Worm (Caenorhabditis elegans) whole organism, early embryonic: ENCODE measurements around the gene rol-3.

Experiments used
- B0310.2 ChIP-seq: sonication (generic microtip); optimal IDR thresholded peaks from 2 replicates; lab custom pipeline; 2016; ENCODE audit warnings: mild to moderate bottlenecking, missing genetic modification characterization, missing compliant biosample characterization
- F13C5.2 ChIP-seq: sonication (generic microtip); optimal IDR thresholded peaks from 2 replicates; lab custom pipeline; 2017; ENCODE audit warnings: mild to moderate bottlenecking, missing genetic modification characterization, inconsistent platforms, missing compliant biosample characterization
- aly-1 ChIP-seq: sonication (generic microtip); optimal IDR thresholded peaks from 2 replicates; lab custom pipeline; 2016; ENCODE audit warnings: missing genetic modification characterization, missing compliant biosample characterization
- ama-1 ChIP-seq: fragments of 150-350 bp; optimal IDR thresholded peaks from 2 replicates; lab custom pipeline; 2014
- ceh-13 ChIP-seq: fragments of 200-800 bp; sonication (Bioruptor generic); optimal IDR thresholded peaks from 2 replicates; lab custom pipeline; 2018; ENCODE audit warnings: mild to moderate bottlenecking, missing genetic modification characterization, missing compliant biosample characterization
- ceh-36 ChIP-seq: sonication (generic microtip); optimal IDR thresholded peaks from 2 replicates; lab custom pipeline; 2016; ENCODE audit warnings: missing genetic modification characterization, inconsistent platforms, missing compliant biosample characterization
- ets-7 ChIP-seq: sonication (generic microtip); optimal IDR thresholded peaks from 2 replicates; lab custom pipeline; 2016; ENCODE audit warnings: missing genotype, missing genetic modification characterization, missing compliant biosample characterization
- flt-1 ChIP-seq: fragments of 200-800 bp; sonication (Bioruptor generic); IDR thresholded peaks from 2 replicates; pipeline ENCODE4 v1.3.6; 2022; ENCODE audit warnings: missing genetic modification characterization, missing compliant biosample characterization
- hmbx-1 ChIP-seq: sonication (generic microtip); optimal IDR thresholded peaks from 2 replicates; lab custom pipeline; 2016; ENCODE audit warnings: mild to moderate bottlenecking, missing genetic modification characterization, missing compliant biosample characterization
- hmg-4 ChIP-seq: fragments of 200-800 bp; sonication (Bioruptor generic); optimal IDR thresholded peaks from 2 replicates; lab custom pipeline; 2018; ENCODE audit warnings: mild to moderate bottlenecking, missing genetic modification characterization, missing compliant biosample characterization
- hnd-1 ChIP-seq: sonication (generic microtip); optimal IDR thresholded peaks from 2 replicates; lab custom pipeline; 2016; ENCODE audit warnings: missing genetic modification characterization, missing compliant biosample characterization
- scrt-1 ChIP-seq: fragments of 200-800 bp; sonication (Bioruptor generic); IDR thresholded peaks from 2 replicates; pipeline ENCODE4 v1.3.6; 2022; ENCODE audit warnings: missing genetic modification characterization, missing compliant biosample characterization
- tbx-37 ChIP-seq: fragments of 200-800 bp; sonication (Bioruptor generic); conservative IDR thresholded peaks from 2 replicates; pipeline ENCODE4 v1.3.6; 2022; ENCODE audit warnings: missing genetic modification reagents, missing genetic modification characterization, missing compliant biosample characterization

ce11 chrV:8284800-8285199 lies 46.6 kb upstream of the rol-3 start, which contains the start of gene slc-17.5:
- no peak for TF ChIP-seq B0310.2
- no peak for TF ChIP-seq flt-1 (GFP tag; lab: Robert Waterston, UW)
- TF ChIP-seq hmbx-1 (tag; lab: Kevin White, UChicago): no peak
- no peak for TF ChIP-seq ceh-13
- TF ChIP-seq F13C5.2 (tag; lab: Kevin White, UChicago): no peak
- no peak for TF ChIP-seq ceh-36 (tag; lab: Kevin White, UChicago)
- no peak for TF ChIP-seq ama-1 (lab: Kevin White, UChicago)
- no peak for TF ChIP-seq ets-7 (tag; lab: Kevin White, UChicago)
- no peak for TF ChIP-seq tbx-37 (GFP tag; lab: Robert Waterston, UW)
- TF ChIP-seq hnd-1: no peak
- no peak for TF ChIP-seq scrt-1
- no peak for TF ChIP-seq aly-1
- no peak for TF ChIP-seq hmg-4 (GFP tag; lab: Kevin White, UChicago)
